Fruit fly (Drosophila melanogaster) whole organism, adult: ENCODE results near the gene lin-28.

Experiments used
- CG12768 ChIP-seq: fragments of 200-800 bp; sonication (Bioruptor generic); optimal IDR thresholded peaks from 2 replicates; lab custom pipeline; 2017; ENCODE audit warnings: missing biosample characterization, missing genetic modification characterization, mild to moderate bottlenecking, moderate library complexity, missing genetic modification reagents
- CG14711 ChIP-seq: fragments of 200-800 bp; sonication (Bioruptor generic); optimal IDR thresholded peaks from 2 replicates; lab custom pipeline; 2018; ENCODE audit warnings: missing biosample characterization, mild to moderate bottlenecking, missing genetic modification characterization, moderate library complexity
- CG1620 ChIP-seq: fragments of 200-800 bp; sonication (Bioruptor generic); optimal IDR thresholded peaks from 2 replicates; lab custom pipeline; 2016; ENCODE audit warnings: missing biosample characterization, missing genetic modification characterization
- CG33017 ChIP-seq: fragments of 200-800 bp; sonication (Bioruptor generic); optimal IDR thresholded peaks from 2 replicates; lab custom pipeline; 2018; ENCODE audit warnings: missing biosample characterization, mild to moderate bottlenecking, missing genetic modification characterization, moderate library complexity
- CG5204 ChIP-seq: fragments of 200-800 bp; sonication (Bioruptor generic); optimal IDR thresholded peaks from 2 replicates; lab custom pipeline; 2016; ENCODE audit warnings: missing biosample characterization, missing genetic modification characterization
- Clk ChIP-seq: fragments of 200-800 bp; sonication (Bioruptor generic); optimal IDR thresholded peaks from 2 replicates; lab custom pipeline; 2017; ENCODE audit warnings: missing biosample characterization, missing genetic modification characterization
- Hr96 ChIP-seq: fragments of 200-800 bp; sonication (Bioruptor generic); optimal IDR thresholded peaks from 2 replicates; lab custom pipeline; 2016; ENCODE audit warnings: missing biosample characterization, missing genetic modification characterization
- cic ChIP-seq: fragments of 200-800 bp; sonication (Bioruptor generic); optimal IDR thresholded peaks from 2 replicates; lab custom pipeline; 2017; ENCODE audit warnings: missing biosample characterization, mild to moderate bottlenecking, missing genetic modification characterization, moderate library complexity
- cnc ChIP-seq, 2 experiments: fragments of >200 bp; optimal IDR thresholded peaks; 2 replicates each; lab custom pipeline; 2017
- kay ChIP-seq: fragments of 200-800 bp; sonication (Bioruptor generic); peaks from one replicate; lab custom pipeline; 2016; ENCODE audit warnings: missing biosample characterization, missing genetic modification characterization, borderline replicate concordance
- toe ChIP-seq: fragments of 200-800 bp; sonication (Bioruptor generic); optimal IDR thresholded peaks from 2 replicates; lab custom pipeline; 2016; ENCODE audit warnings: missing biosample characterization, missing genetic modification characterization

DNA sequence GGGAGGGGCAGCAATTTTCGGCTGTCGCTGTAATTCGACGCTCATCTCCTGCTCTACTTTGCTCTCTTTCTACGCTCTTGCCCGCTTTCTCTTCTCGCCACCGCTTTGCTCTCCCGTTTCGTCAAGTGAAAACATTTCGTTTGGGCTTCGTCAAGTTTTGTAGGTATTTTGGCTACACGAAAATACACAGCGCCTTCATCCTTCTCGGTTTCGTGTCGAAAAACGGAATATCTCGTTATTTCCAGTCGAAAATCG lies 10.2 kb downstream of the lin-28 start:
- TF ChIP-seq cic (GFP tag; lab: Kevin White, UChicago) (no peak), CG33017 (tag; lab: Kevin White, UChicago) (no peak), CG14711 (tag; lab: Kevin White, UChicago) (no peak), Hr96 (GFP tag; lab: Kevin White, UChicago) (no peak), kay (no peak), CG12768 (GFP tag; lab: Kevin White, UChicago) (no peak), Clk (no peak), cnc (optimal IDR thresholded peaks at IDR 0.05; lab: Kevin White, UChicago) (no peak), CG1620 (GFP tag; lab: Kevin White, UChicago) (no peak), CG5204 (GFP tag; lab: Kevin White, UChicago) (no peak), toe (GFP tag; lab: Kevin White, UChicago) (no peak)
